Fruit fly (Drosophila melanogaster) whole organism, prepupa: ENCODE data around the gene CG31358.

ENCODE experiments used
- CG10631 ChIP-seq: fragments of 200-800 bp; sonication (Bioruptor generic); optimal IDR thresholded peaks from 2 replicates; lab custom pipeline; 2016; ENCODE audit warnings: missing biosample characterization, missing genetic modification characterization
- CG11294 ChIP-seq: fragments of 200-800 bp; sonication (Bioruptor generic); IDR thresholded peaks from 2 replicates; pipeline ENCODE4 v1.3.6; 2022; ENCODE audit warnings: missing biosample characterization, missing genetic modification characterization
- CG15336 ChIP-seq: fragments of 200-800 bp; sonication (Bioruptor generic); IDR thresholded peaks from 2 replicates; pipeline ENCODE4 v1.3.6; 2022; ENCODE audit warnings: missing biosample characterization, missing genetic modification characterization
- CG1621 ChIP-seq: fragments of 200-800 bp; sonication (Bioruptor generic); optimal IDR thresholded peaks from 3 replicates; lab custom pipeline; 2018; ENCODE audit warnings: missing biosample characterization, mild to moderate bottlenecking, missing genetic modification characterization
- CG16779 ChIP-seq: fragments of 200-800 bp; sonication (Bioruptor generic); optimal IDR thresholded peaks from 3 replicates; lab custom pipeline; 2017; ENCODE audit warnings: missing biosample characterization, mild to moderate bottlenecking, missing genetic modification characterization
- CG32006 ChIP-seq: fragments of 200-800 bp; sonication (Bioruptor generic); optimal IDR thresholded peaks from 3 replicates; lab custom pipeline; 2017; ENCODE audit warnings: missing biosample characterization, mild to moderate bottlenecking, missing genetic modification characterization
- CG34406 ChIP-seq: fragments of 200-800 bp; sonication (Bioruptor generic); optimal IDR thresholded peaks from 3 replicates; lab custom pipeline; 2016; ENCODE audit warnings: missing biosample characterization, missing genetic modification characterization
- CG3919 ChIP-seq: fragments of 200-800 bp; sonication (Bioruptor generic); optimal IDR thresholded peaks from 3 replicates; lab custom pipeline; 2016; ENCODE audit warnings: missing biosample characterization, missing genetic modification characterization
- CG4318 ChIP-seq: fragments of 200-800 bp; sonication (Bioruptor generic); optimal IDR thresholded peaks from 3 replicates; lab custom pipeline; 2017; ENCODE audit warnings: missing biosample characterization, mild to moderate bottlenecking, missing genetic modification characterization
- CG6163 ChIP-seq: fragments of 200-800 bp; sonication (Bioruptor generic); IDR thresholded peaks from 3 replicates; pipeline ENCODE4 v1.3.6; 2022; ENCODE audit warnings: missing biosample characterization, missing genetic modification characterization
- CG6276 ChIP-seq: fragments of 200-800 bp; sonication (Bioruptor generic); optimal IDR thresholded peaks from 2 replicates; lab custom pipeline; 2017; ENCODE audit warnings: missing biosample characterization, mild to moderate bottlenecking, missing genetic modification characterization
- CG6792 ChIP-seq: fragments of 200-800 bp; sonication (Bioruptor generic); optimal IDR thresholded peaks from 3 replicates; lab custom pipeline; 2016; ENCODE audit warnings: missing biosample characterization, missing genetic modification characterization
- CG6808 ChIP-seq: fragments of 200-800 bp; sonication (Bioruptor generic); optimal IDR thresholded peaks from 3 replicates; lab custom pipeline; 2017; ENCODE audit warnings: missing biosample characterization, missing genetic modification characterization, mild to moderate bottlenecking, moderate library complexity, missing genetic modification reagents
- CG6854 ChIP-seq: fragments of 200-800 bp; sonication (Bioruptor generic); optimal IDR thresholded peaks from 2 replicates; lab custom pipeline; 2017; ENCODE audit warnings: missing biosample characterization, mild to moderate bottlenecking, missing genetic modification characterization
- CG7368 ChIP-seq: fragments of 200-800 bp; sonication (Bioruptor generic); optimal IDR thresholded peaks from 3 replicates; lab custom pipeline; 2016; ENCODE audit warnings: missing biosample characterization, missing genetic modification characterization
- CG8119 ChIP-seq: fragments of 200-800 bp; sonication (Bioruptor generic); IDR thresholded peaks from 3 replicates; pipeline ENCODE4 v1.3.6; 2022; ENCODE audit warnings: missing biosample characterization, missing genetic modification characterization
- CG8319 ChIP-seq: fragments of 200-800 bp; sonication (Bioruptor generic); optimal IDR thresholded peaks from 3 replicates; lab custom pipeline; 2016; ENCODE audit warnings: missing biosample characterization, missing genetic modification characterization
- CG8632 ChIP-seq: fragments of 200-800 bp; sonication (Bioruptor generic); optimal IDR thresholded peaks from 3 replicates; lab custom pipeline; 2016; ENCODE audit warnings: missing biosample characterization, missing genetic modification characterization
- Eip75B ChIP-seq: fragments of 200-800 bp; sonication (Bioruptor generic); optimal IDR thresholded peaks from 3 replicates; lab custom pipeline; 2016; ENCODE audit warnings: missing biosample characterization, missing genetic modification characterization
- Eip78C ChIP-seq: fragments of 200-800 bp; sonication (Bioruptor generic); peaks from one replicate; lab custom pipeline; 2016; ENCODE audit warnings: missing biosample characterization, missing genetic modification characterization
- Ets96B ChIP-seq: fragments of 200-800 bp; optimal IDR thresholded peaks from 2 replicates; lab custom pipeline; 2019; ENCODE audit warnings: missing biosample characterization, mild to moderate bottlenecking, missing genetic modification characterization, moderate library complexity
- Gug ChIP-seq: fragments of 200-800 bp; sonication (Bioruptor generic); IDR thresholded peaks from 2 replicates; pipeline ENCODE4 v1.3.6; 2022; ENCODE audit warnings: missing biosample characterization, missing genetic modification characterization
- Hr4 ChIP-seq: fragments of 200-800 bp; sonication (Bioruptor generic); optimal IDR thresholded peaks from 3 replicates; lab custom pipeline; 2016; ENCODE audit warnings: missing biosample characterization, missing genetic modification characterization
- Met ChIP-seq: fragments of 200-800 bp; sonication (Bioruptor generic); optimal IDR thresholded peaks from 3 replicates; lab custom pipeline; 2016; ENCODE audit warnings: missing biosample characterization, missing genetic modification characterization
- OdsH ChIP-seq: fragments of 200-800 bp; sonication (Bioruptor generic); optimal IDR thresholded peaks from 3 replicates; lab custom pipeline; 2016; ENCODE audit warnings: missing biosample characterization, missing genetic modification characterization
- Smox ChIP-seq: fragments of 200-800 bp; sonication (Bioruptor generic); optimal IDR thresholded peaks from 3 replicates; lab custom pipeline; 2016; ENCODE audit warnings: missing biosample characterization, missing genetic modification characterization
- Sox102F ChIP-seq: fragments of 200-800 bp; sonication (Bioruptor generic); optimal IDR thresholded peaks from 2 replicates; lab custom pipeline; 2016; ENCODE audit warnings: missing biosample characterization, mild to moderate bottlenecking, missing genetic modification characterization
- Sox14 ChIP-seq: fragments of 200-800 bp; sonication (Bioruptor generic); optimal IDR thresholded peaks from 3 replicates; lab custom pipeline; 2016; ENCODE audit warnings: missing biosample characterization, missing genetic modification characterization
- Sox15 ChIP-seq: fragments of 200-800 bp; sonication (Bioruptor generic); optimal IDR thresholded peaks from 3 replicates; lab custom pipeline; 2016; ENCODE audit warnings: missing biosample characterization, missing genetic modification characterization
- achi ChIP-seq: fragments of 200-800 bp; sonication (Bioruptor generic); optimal IDR thresholded peaks from 3 replicates; lab custom pipeline; 2016; ENCODE audit warnings: missing biosample characterization, missing genetic modification characterization
- acj6 ChIP-seq: fragments of 200-800 bp; sonication (Bioruptor generic); optimal IDR thresholded peaks from 3 replicates; lab custom pipeline; 2016; ENCODE audit warnings: missing biosample characterization, missing genetic modification characterization
- dac ChIP-seq: fragments of 200-800 bp; sonication (Bioruptor generic); optimal IDR thresholded peaks from 2 replicates; lab custom pipeline; 2017; ENCODE audit warnings: missing biosample characterization, mild to moderate bottlenecking, missing genetic modification characterization
- dsx ChIP-seq: fragments of 200-800 bp; optimal IDR thresholded peaks from 3 replicates; lab custom pipeline; 2019; ENCODE audit warnings: missing biosample characterization, mild to moderate bottlenecking, missing genetic modification characterization, moderate library complexity; ENCODE audit not compliant: poor library complexity, severe bottlenecking
- eg ChIP-seq: fragments of 200-800 bp; sonication (Bioruptor generic); IDR thresholded peaks from 3 replicates; pipeline ENCODE4 v1.3.6; 2022; ENCODE audit warnings: missing biosample characterization, missing genetic modification characterization
- fd59A ChIP-seq: fragments of 200-800 bp; sonication (Bioruptor generic); optimal IDR thresholded peaks from 2 replicates; lab custom pipeline; 2017; ENCODE audit warnings: missing biosample characterization, mild to moderate bottlenecking, missing genetic modification characterization, missing genetic modification reagents
- fd85E ChIP-seq: fragments of 200-800 bp; sonication (Bioruptor generic); optimal IDR thresholded peaks from 3 replicates; lab custom pipeline; 2016; ENCODE audit warnings: missing biosample characterization, missing genetic modification characterization
- fkh ChIP-seq: fragments of 200-800 bp; sonication (Bioruptor generic); optimal IDR thresholded peaks from 3 replicates; lab custom pipeline; 2017; ENCODE audit warnings: missing biosample characterization, mild to moderate bottlenecking, missing genetic modification characterization, moderate library complexity
- net ChIP-seq: fragments of 200-800 bp; sonication (Bioruptor generic); optimal IDR thresholded peaks from 3 replicates; lab custom pipeline; 2016; ENCODE audit warnings: missing biosample characterization, missing genetic modification characterization
- pdm3 ChIP-seq: fragments of 200-800 bp; sonication (Bioruptor generic); optimal IDR thresholded peaks from 3 replicates; lab custom pipeline; 2016; ENCODE audit warnings: missing biosample characterization, missing genetic modification characterization
- salr ChIP-seq, 2 experiments: fragments of 200-800 bp; sonication (Bioruptor generic); optimal IDR thresholded peaks; 3 replicates each; lab custom pipeline; 2016 to 2018; ENCODE audit warnings: missing biosample characterization in 2 of 2, missing genetic modification characterization in 2 of 2, mild to moderate bottlenecking in 1 of 2
- spab ChIP-seq: fragments of 200-800 bp; sonication (Bioruptor generic); optimal IDR thresholded peaks from 2 replicates; lab custom pipeline; 2017; ENCODE audit warnings: missing biosample characterization, mild to moderate bottlenecking, missing genetic modification characterization, missing genetic modification reagents
- ss ChIP-seq, 2 experiments: fragments of 200-800 bp; sonication (Bioruptor generic); optimal IDR thresholded peaks; 2 replicates in 1 of 2; 3 replicates in 1 of 2; lab custom pipeline; 2017 to 2018; ENCODE audit warnings: mild to moderate bottlenecking in 2 of 2, missing biosample characterization in 2 of 2, missing genetic modification characterization in 2 of 2, moderate library complexity in 1 of 2
- svp ChIP-seq: fragments of 200-800 bp; sonication (Bioruptor generic); peaks from one replicate; lab custom pipeline; 2016; ENCODE audit warnings: missing biosample characterization, missing genetic modification characterization
- vri ChIP-seq: fragments of 200-800 bp; sonication (Bioruptor generic); optimal IDR thresholded peaks from 3 replicates; lab custom pipeline; 2016; ENCODE audit warnings: missing biosample characterization, mild to moderate bottlenecking, missing genetic modification characterization

Gene CG31358

DNA sequence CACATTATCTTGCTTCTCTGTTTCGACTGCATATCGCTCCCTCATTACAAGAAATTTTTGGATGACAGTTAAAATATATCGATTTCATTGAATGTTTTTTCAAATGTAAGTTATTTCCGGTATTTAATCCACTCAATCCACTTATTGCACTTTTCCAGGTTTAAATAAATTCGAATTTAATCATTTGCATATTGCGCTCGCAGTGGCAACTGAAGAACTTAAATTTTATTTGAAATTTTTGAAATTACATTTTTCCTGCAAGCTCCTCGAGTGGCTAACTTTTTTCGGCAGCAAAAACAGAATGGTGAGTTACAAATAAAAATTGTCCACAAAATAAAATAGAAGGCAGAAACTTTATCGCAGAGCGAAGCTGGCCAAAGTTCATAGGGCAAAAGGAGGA, at the start of gene CG31358, which contains the start of the genes CG42504 and CG42505:
CG31358 (minus strand) TSS at position 101 of the 400 bp plus-strand sequence.
CG42504 (minus strand) TSS at position 101 of the 400 bp plus-strand sequence.
CG42505 (minus strand) TSS at position 101 of the 400 bp plus-strand sequence.
- TF ChIP-seq CG16779 (tag; lab: Kevin White, UChicago) (no peak), Smox (GFP tag; lab: Kevin White, UChicago) (no peak), CG32006 (GFP tag; lab: Kevin White, UChicago) (no peak), fd85E (GFP tag; lab: Kevin White, UChicago) (no peak), ss (GFP tag; optimal IDR thresholded peaks at IDR 0.05; lab: Kevin White, UChicago) (no peak), Sox102F (no peak), CG11294 (GFP tag; lab: Robert Waterston, UW) (no peak), Ets96B (tag; lab: Kevin White, UChicago) (no peak), CG8119 (GFP tag; lab: Robert Waterston, UW) (no peak), Sox14 (GFP tag; lab: Kevin White, UChicago) (no peak), CG6163 (GFP tag; lab: Robert Waterston, UW) (no peak), CG3919 (GFP tag; lab: Kevin White, UChicago) (no peak), fkh (GFP tag; lab: Kevin White, UChicago) (no peak), net (no peak), Gug (GFP tag; lab: Robert Waterston, UW) (no peak), CG6808 (no peak), dac (GFP tag; lab: Kevin White, UChicago) (no peak), dsx (GFP tag; lab: Kevin White, UChicago) (no peak)

DNA sequence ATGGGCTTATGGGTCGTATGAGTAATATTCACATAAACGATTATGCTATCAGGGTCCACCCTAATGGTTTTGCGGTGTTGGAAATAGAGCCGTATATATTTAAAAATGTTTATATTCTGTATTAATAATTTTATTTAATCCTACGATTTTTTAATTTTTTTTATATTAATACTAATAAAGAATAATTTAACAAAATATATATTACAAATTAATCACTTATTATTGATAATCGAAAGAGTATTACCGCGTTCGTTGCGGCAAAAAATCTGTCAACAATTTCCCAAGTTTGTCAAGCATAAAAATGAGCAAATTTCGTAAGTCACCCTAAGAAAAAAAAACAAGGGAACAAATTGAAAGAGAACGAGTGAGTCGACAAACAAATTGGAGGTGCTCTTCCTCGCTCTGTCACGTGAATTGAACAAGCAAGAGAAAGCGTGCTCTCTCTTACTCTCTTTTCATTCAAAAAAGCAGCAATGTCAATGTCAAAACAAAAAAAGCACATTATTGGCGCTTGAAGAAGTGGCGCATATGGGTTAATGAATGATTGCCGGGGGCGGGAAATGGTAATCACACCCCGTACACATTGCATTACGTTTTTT, 48.9 kb upstream of the CG31358 start:
- no peak for TF ChIP-seq achi (GFP tag; lab: Kevin White, UChicago)
- TF ChIP-seq CG6163 (GFP tag; lab: Robert Waterston, UW), result peak; percentile 12; the same call in 1 of the 3 replicates
- TF ChIP-seq dac (GFP tag; lab: Kevin White, UChicago), result no peak
- peak; percentile 36 for TF ChIP-seq Eip78C (GFP tag; lab: Kevin White, UChicago)
- TF ChIP-seq Eip75B (GFP tag; lab: Kevin White, UChicago), result no peak
- TF ChIP-seq Hr4, result no peak
- no peak for TF ChIP-seq pdm3 (GFP tag; lab: Kevin White, UChicago)
- TF ChIP-seq CG32006 (GFP tag; lab: Kevin White, UChicago), result no peak
- TF ChIP-seq CG6276 (GFP tag; lab: Kevin White, UChicago), result no peak
- no peak for TF ChIP-seq CG6792 (GFP tag; lab: Kevin White, UChicago)
- TF ChIP-seq CG8319 (GFP tag; lab: Kevin White, UChicago), result no peak
- no peak for TF ChIP-seq CG1621 (tag; lab: Kevin White, UChicago)
- no peak for TF ChIP-seq CG10631 (GFP tag; lab: Kevin White, UChicago)
- no peak for TF ChIP-seq CG8632
- no peak for TF ChIP-seq CG6808
- peak; percentile 63 for TF ChIP-seq svp
- TF ChIP-seq CG6854, result no peak
- TF ChIP-seq Smox (GFP tag; lab: Kevin White, UChicago), result no peak
- no peak for TF ChIP-seq Sox15 (GFP tag; lab: Kevin White, UChicago)
- no peak for TF ChIP-seq net
- TF ChIP-seq Gug (GFP tag; lab: Robert Waterston, UW), result no peak

DNA sequence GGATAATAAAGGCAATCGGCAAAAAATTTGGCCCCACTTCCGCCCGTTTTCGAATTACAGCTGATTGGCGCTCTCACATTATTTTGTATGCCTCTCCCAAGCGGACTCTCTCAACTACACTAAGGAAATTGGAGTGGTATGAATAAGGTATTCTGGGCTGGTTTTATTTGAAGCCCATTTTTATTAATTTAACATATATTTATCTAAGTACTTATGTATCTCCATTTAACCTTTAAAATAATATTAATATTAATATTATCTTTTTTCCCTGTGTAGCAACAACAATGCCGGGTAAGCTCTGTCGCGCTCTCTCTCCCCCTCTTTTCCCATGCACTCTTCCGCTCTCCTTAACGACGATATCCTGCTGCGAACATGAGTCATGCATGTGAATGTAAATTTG, 47.4 kb upstream of the CG31358 start:
- TF ChIP-seq CG16779 (tag; lab: Kevin White, UChicago) (peak; percentile 53), CG4318 (GFP tag; lab: Kevin White, UChicago) (peak; percentile 7), svp (peak; percentile 85), Gug (GFP tag; lab: Robert Waterston, UW) (peak; percentile 58), fd85E (GFP tag; lab: Kevin White, UChicago) (no peak), Hr4 (peak; percentile 41), Smox (GFP tag; lab: Kevin White, UChicago) (peak; percentile 53), Met (GFP tag; lab: Kevin White, UChicago) (peak; percentile 71), eg (GFP tag; lab: Robert Waterston, UW) (peak; percentile 79), CG8632 (peak; percentile 74), fd59A (GFP tag; lab: Kevin White, UChicago) (peak; percentile 52), CG3919 (GFP tag; lab: Kevin White, UChicago) (peak; percentile 82), vri (GFP tag; lab: Kevin White, UChicago) (peak; percentile 55), CG8319 (GFP tag; lab: Kevin White, UChicago) (peak; percentile 39), net (peak; percentile 54), Eip78C (GFP tag; lab: Kevin White, UChicago) (no peak), CG6808 (peak; percentile 67), fkh (GFP tag; lab: Kevin White, UChicago) (no peak), CG7368 (GFP tag; lab: Kevin White, UChicago) (peak; percentile 71), salr (GFP tag; optimal IDR thresholded peaks at IDR 0.05; lab: Kevin White, UChicago) (peak; percentile 21 to 31), CG1621 (tag; lab: Kevin White, UChicago) (peak; percentile 59), CG15336 (GFP tag; lab: Robert Waterston, UW) (no peak; the same call in 1 of the 2 replicates), OdsH (GFP tag; lab: Kevin White, UChicago) (peak; percentile 75), spab (GFP tag; lab: Kevin White, UChicago) (peak; percentile 70), acj6 (GFP tag; lab: Kevin White, UChicago) (peak; percentile 78), CG34406 (GFP tag; lab: Kevin White, UChicago) (peak; percentile 77)
